Fruit fly (Drosophila melanogaster): ENCODE data around the gene CG11854.

- no peak for TF ChIP-seq CG10348 (GFP tag; IDR thresholded peaks at IDR 0.05)
- TF ChIP-seq Pif1B (GFP tag; optimal IDR thresholded peaks at IDR 0.05) = no peak
- TF ChIP-seq D1 (tag; optimal IDR thresholded peaks at IDR 0.05) = no peak
- TF ChIP-seq Snoo (tag; optimal IDR thresholded peaks at IDR 0.05) = no peak
- no peak for TF ChIP-seq CG13204 (GFP tag; optimal IDR thresholded peaks at IDR 0.05)
- TF ChIP-seq EcR (GFP tag; optimal IDR thresholded peaks at IDR 0.05) = no peak
- TF ChIP-seq CG12605 (GFP tag; IDR thresholded peaks at IDR 0.05) = no peak
- TF ChIP-seq CG15710 (tag; optimal IDR thresholded peaks at IDR 0.05) = no peak
- no peak for TF ChIP-seq CG9948 (tag; optimal IDR thresholded peaks at IDR 0.05)
- TF ChIP-seq CG4496 (GFP tag; IDR thresholded peaks at IDR 0.05) = no peak
These were observed 16.3 kb upstream of the CG11854 start for dm6 chr3R:25225483-25225882.

Measured in whole organism, pupa.